Worm (Caenorhabditis elegans): ENCODE results near the gene F19B10.4.

F19B10.4 gene

DNA sequence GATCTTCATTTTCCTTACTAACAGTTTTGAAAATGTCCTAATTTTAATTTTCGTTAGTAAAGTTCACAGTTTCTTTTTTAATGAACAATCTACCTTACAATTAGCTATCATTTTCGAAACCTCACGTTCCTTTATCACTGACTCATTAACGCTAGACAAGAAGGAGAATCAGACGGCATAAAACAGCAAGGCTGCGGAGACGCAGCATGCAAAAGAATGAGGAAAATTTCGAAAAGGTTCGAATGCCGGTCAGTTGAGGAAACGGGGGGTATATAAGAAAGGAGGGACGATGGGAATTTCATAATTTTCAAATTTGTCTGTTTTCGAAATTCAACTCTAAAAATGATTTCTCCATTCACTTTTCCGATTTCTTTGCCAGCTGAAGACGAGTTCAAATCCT lies 2.1 kb downstream of the F19B10.4 start, which contains the start of gene F19B10.13 (continued):
- TF ChIP-seq nhr-76 (tag; optimal IDR thresholded peaks at IDR 0.05) (no peak), lir-3 (tag; optimal IDR thresholded peaks at IDR 0.05) (no peak), aha-1 (tag) (no peak), ces-1 (GFP tag; optimal IDR thresholded peaks at IDR 0.05) (no peak), hlh-11 (tag; optimal IDR thresholded peaks at IDR 0.05) (peak; percentile 51), ceh-32 (tag; optimal IDR thresholded peaks at IDR 0.05; ENCODE audit: poor library complexity) (no peak), dve-1 (tag; optimal IDR thresholded peaks at IDR 0.05; ENCODE audit: insufficient read depth) (no peak), lin-1 (GFP tag; IDR thresholded peaks at IDR 0.05) (no peak), tag-97 (GFP tag; IDR thresholded peaks at IDR 0.05) (no peak), egl-27 (tag; optimal IDR thresholded peaks at IDR 0.05) (no peak), hlh-30 (tag; optimal IDR thresholded peaks at IDR 0.05; ENCODE audit: insufficient read depth) (peak; percentile 38), zag-1 (tag; optimal IDR thresholded peaks at IDR 0.05) (no peak), lsy-2 (tag; optimal IDR thresholded peaks at IDR 0.05) (no peak), dmd-8 (GFP tag; IDR thresholded peaks at IDR 0.05) (no peak), R02D3.7 (tag; optimal IDR thresholded peaks at IDR 0.05) (no peak), lin-38 (GFP tag; IDR thresholded peaks at IDR 0.05) (no peak), zfp-3 (GFP tag; conservative IDR thresholded peaks at IDR 0.05) (no peak), dmd-6 (GFP tag; IDR thresholded peaks at IDR 0.05) (peak; percentile 58), nhr-77 (tag; optimal IDR thresholded peaks at IDR 0.05) (no peak), Y105C5A.15 (GFP tag; IDR thresholded peaks at IDR 0.05) (no peak), nhr-11 (tag; optimal IDR thresholded peaks at IDR 0.05) (no peak), lin-13 (GFP tag; optimal IDR thresholded peaks at IDR 0.05) (no peak), fkh-10 (GFP tag; optimal IDR thresholded peaks at IDR 0.05) (no peak), ceh-62 (tag; optimal IDR thresholded peaks at IDR 0.05) (no peak), nhr-6 (tag; optimal IDR thresholded peaks at IDR 0.05) (peak; percentile 14), dpl-1 (GFP tag; optimal IDR thresholded peaks at IDR 0.05) (no peak), hif-1 (tag; optimal IDR thresholded peaks at IDR 0.05) (peak in 1 of 2 experiments; percentile 19), unc-39 (tag; optimal IDR thresholded peaks at IDR 0.05) (no peak), vab-7 (GFP tag; IDR thresholded peaks at IDR 0.05) (no peak), ZK546.5 (tag; optimal IDR thresholded peaks at IDR 0.05) (no peak), jun-1 (tag; optimal IDR thresholded peaks at IDR 0.05) (no peak), ZK337.2 (GFP tag; IDR thresholded peaks at IDR 0.05) (no peak), mxl-2 (GFP tag; conservative IDR thresholded peaks at IDR 0.05) (no peak), D1046.2 (GFP tag; IDR thresholded peaks at IDR 0.05) (no peak), aly-2 (tag; optimal IDR thresholded peaks at IDR 0.05) (no peak), nhr-111 (GFP tag; optimal IDR thresholded peaks at IDR 0.05) (no peak), egl-43 (GFP tag; IDR thresholded peaks at IDR 0.05) (no peak), F49E8.2 (tag; optimal IDR thresholded peaks at IDR 0.05; ENCODE audit: borderline replicate concordance) (no peak), pha-4 (GFP tag; IDR thresholded peaks at IDR 0.05) (no peak), pha-4 (tag; optimal IDR thresholded peaks at IDR 0.05) (no peak), F26F4.8 (GFP tag; conservative IDR thresholded peaks at IDR 0.05) (no peak)

DNA sequence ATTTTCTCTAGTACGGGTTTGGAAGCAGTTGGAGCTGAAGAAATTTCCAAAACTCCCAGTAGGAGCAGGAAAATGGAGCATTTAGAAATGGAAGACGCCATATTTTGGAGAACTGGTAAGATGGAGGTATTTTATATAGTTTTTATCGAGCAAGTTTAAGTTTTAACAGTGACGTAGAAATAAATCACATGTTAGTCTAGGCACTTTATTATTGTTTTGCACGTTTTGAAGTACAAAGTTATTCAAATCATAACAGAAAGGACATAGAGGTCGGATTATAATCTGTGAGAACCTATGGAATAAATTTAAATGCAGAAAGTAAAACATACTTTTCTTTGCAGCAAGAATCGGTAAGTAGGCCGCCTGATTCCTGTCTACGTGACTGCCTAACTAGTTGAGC lies 3.9 kb downstream of the F19B10.4 start, which contains the start of gene F19B10.6:
Gene F19B10.6 (minus strand): TSS at position 101 of the 400 bp plus-strand sequence.
- no peak for TF ChIP-seq fkh-10 (GFP tag; optimal IDR thresholded peaks at IDR 0.05)

DNA sequence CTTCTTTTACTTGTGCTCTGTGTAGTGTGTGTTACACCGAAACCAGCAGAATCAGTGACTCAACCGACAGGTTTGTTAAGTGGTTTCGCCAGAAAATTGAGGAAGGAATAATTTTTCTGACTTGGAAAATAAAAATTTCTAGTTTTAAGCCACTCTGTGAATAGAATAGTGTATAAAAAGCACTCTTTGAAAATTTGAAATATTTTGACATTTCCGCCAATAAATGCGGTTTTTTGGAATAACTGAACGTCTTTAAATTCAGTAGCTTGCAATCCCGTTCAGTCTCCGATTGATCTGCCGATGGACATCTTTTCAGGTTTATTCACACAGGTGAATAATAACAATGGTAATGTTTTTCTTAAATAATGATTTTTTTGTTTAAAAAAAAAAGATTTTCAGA lies 4.6 kb downstream of the F19B10.4 start, which contains the start of gene F19B10.3:
Gene F19B10.3 (plus strand): TSS at position 301 of the 400 bp plus-strand sequence.
- TF ChIP-seq nhr-111 (GFP tag; optimal IDR thresholded peaks at IDR 0.05) (no peak), nhr-42 (GFP tag; IDR thresholded peaks at IDR 0.05) (no peak), zag-1 (tag; optimal IDR thresholded peaks at IDR 0.05) (no peak), madf-9 (GFP tag; conservative IDR thresholded peaks at IDR 0.05) (no peak), F49E8.2 (tag; optimal IDR thresholded peaks at IDR 0.05; ENCODE audit: borderline replicate concordance) (no peak), ceh-82 (tag; optimal IDR thresholded peaks at IDR 0.05) (no peak), saeg-2 (GFP tag; IDR thresholded peaks at IDR 0.05) (no peak), unc-62 (GFP tag; optimal IDR thresholded peaks at IDR 0.05 in 1 of 2) (no peak), unc-62 (tag; optimal IDR thresholded peaks at IDR 0.05) (no peak), duxl-1 (tag; optimal IDR thresholded peaks at IDR 0.05; ENCODE audit: poor library complexity) (no peak), ctbp-1 (GFP tag; IDR thresholded peaks at IDR 0.05) (no peak), Y5F2A.4 (GFP tag; optimal IDR thresholded peaks at IDR 0.05) (no peak), arid-1 (GFP tag; conservative IDR thresholded peaks at IDR 0.05) (no peak), nhr-77 (tag; optimal IDR thresholded peaks at IDR 0.05) (no peak), nhr-102 (tag; optimal IDR thresholded peaks at IDR 0.05) (no peak)
